Worm (Caenorhabditis elegans): ENCODE results near the gene F57B9.3.

- no peak for TF ChIP-seq him-1 (tag; optimal IDR thresholded peaks at IDR 0.05)
- TF ChIP-seq W03F9.2 (tag; optimal IDR thresholded peaks at IDR 0.05): no peak
These were observed 19.1 kb downstream of the F57B9.3 start for ce11 chrIII:6958674-6959241.
